Worm (Caenorhabditis elegans): ENCODE results near the gene C35D10.5.
A peak's percentile ranks its signal among the peaks of the same experiment; 100 is the strongest.

DNA sequence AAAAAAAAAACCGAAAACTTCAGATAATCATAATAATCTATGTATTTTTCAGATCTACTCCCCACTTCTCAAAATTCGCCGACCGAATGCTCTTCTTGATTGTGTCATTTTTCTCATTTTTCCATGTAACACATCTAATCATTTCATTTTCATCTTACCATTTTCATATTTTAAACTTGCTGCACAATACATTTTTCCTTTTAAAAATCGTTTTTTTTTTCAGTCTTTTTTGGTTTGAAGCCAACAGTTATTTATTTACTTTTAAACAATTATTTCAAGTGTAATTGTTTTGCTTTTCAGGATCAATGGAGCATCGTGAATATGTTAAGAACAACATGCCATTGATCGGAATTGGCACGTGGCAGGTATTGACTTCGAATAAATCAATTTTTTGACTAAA lies 3.1 kb upstream of the C35D10.5 start, which contains the start of gene C35D10.6:
- TF ChIP-seq sup-37 (GFP tag; optimal IDR thresholded peaks at IDR 0.05) = no peak
- no peak for TF ChIP-seq unc-86 (tag; optimal IDR thresholded peaks at IDR 0.05)
- no peak for TF ChIP-seq ceh-8 (GFP tag; optimal IDR thresholded peaks at IDR 0.05)
- no peak for TF ChIP-seq nhr-12 (tag; optimal IDR thresholded peaks at IDR 0.05)
- no peak for TF ChIP-seq unc-130 (tag; optimal IDR thresholded peaks at IDR 0.05)
- TF ChIP-seq nhr-11 (tag; optimal IDR thresholded peaks at IDR 0.05) = no peak
- no peak for TF ChIP-seq grh-1 (GFP tag; IDR thresholded peaks at IDR 0.05)
- no peak for TF ChIP-seq snu-23 (GFP tag; optimal IDR thresholded peaks at IDR 0.05)
- no peak for TF ChIP-seq egl-13 (tag; optimal IDR thresholded peaks at IDR 0.05)
- TF ChIP-seq efl-1 (optimal IDR thresholded peaks at IDR 0.05) = no peak
- TF ChIP-seq efl-1 (GFP tag; optimal IDR thresholded peaks at IDR 0.05 in 1 of 2) = peak in 1 of 2 experiments; percentile 76

Data from whole organism, L1 larva.